Worm (Caenorhabditis elegans) whole organism, late embryonic: ENCODE results near the gene str-222.

Experiments used
- F13H6.1 ChIP-seq: sonication (generic microtip); optimal IDR thresholded peaks from 2 replicates; lab custom pipeline; 2016; ENCODE audit warnings: missing genetic modification characterization, missing compliant biosample characterization
- ama-1 ChIP-seq: fragments of 150-350 bp; optimal IDR thresholded peaks from 2 replicates; lab custom pipeline; 2014
- dmd-4 ChIP-seq: sonication (generic microtip); optimal IDR thresholded peaks from 2 replicates; lab custom pipeline; 2016; ENCODE audit warnings: borderline replicate concordance, missing genetic modification characterization, missing compliant biosample characterization
- eyg-1 ChIP-seq: sonication (generic microtip); optimal IDR thresholded peaks from 2 replicates; lab custom pipeline; 2016; ENCODE audit warnings: missing genotype, missing genetic modification characterization, missing compliant biosample characterization
- nfya-1 ChIP-seq: sonication (generic microtip); optimal IDR thresholded peaks from 2 replicates; lab custom pipeline; 2017; ENCODE audit warnings: missing genetic modification characterization, mild to moderate bottlenecking, missing compliant biosample characterization, antibody characterized with exemption, moderate library complexity

DNA sequence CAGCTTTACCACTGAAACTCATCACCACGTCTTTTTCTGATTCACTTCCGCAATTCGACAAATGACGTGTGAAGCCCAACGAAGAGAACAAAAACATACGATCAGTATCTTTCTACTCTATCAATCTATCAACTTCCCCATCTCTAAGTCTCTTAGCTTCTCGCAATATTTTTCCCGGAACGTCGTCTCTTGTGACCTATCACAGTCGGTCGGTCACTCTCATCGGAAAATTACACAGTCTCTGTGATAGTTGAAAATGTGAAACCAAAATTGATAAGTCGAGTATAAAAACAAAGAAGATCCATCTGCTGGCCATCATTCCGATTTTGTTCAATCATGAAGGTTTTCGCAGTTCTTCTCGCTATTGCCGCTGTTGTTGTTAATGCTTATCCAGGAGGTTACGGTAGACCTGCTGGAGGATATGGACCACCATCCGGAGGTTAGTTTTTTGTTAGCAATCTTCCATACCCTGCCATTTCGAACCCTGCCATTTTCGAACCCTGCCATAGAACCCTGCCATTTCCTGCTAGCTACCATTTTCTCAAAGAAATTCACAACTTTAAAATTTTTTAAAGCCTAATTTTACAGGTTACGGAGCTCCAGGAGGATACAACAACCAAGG lies 42.0 kb upstream of the str-222 start, which contains the start of gene F16B4.4:
- no peak for TF ChIP-seq eyg-1
- TF ChIP-seq dmd-4 (tag; lab: Kevin White, UChicago), result no peak
- no peak for TF ChIP-seq nfya-1 (tag; lab: Kevin White, UChicago)
- TF ChIP-seq ama-1, result no peak
- TF ChIP-seq F13H6.1 (tag; lab: Kevin White, UChicago), result no peak
